Worm (Caenorhabditis elegans) whole organism, L2 larva: ENCODE results near the gene C32B5.18.

ENCODE experiments used
- C34F6.9 ChIP-seq: fragments of 150-350 bp; optimal IDR thresholded peaks from 2 replicates; lab custom pipeline; 2014; ENCODE audit warnings: missing biosample characterization, missing genetic modification characterization
- F13H6.1 ChIP-seq: sonication (generic microtip); optimal IDR thresholded peaks from 2 replicates; lab custom pipeline; 2016; ENCODE audit warnings: missing genetic modification characterization, missing compliant biosample characterization
- R02D3.7 ChIP-seq: fragments of 150-350 bp; optimal IDR thresholded peaks from 2 replicates; lab custom pipeline; 2014; ENCODE audit warnings: missing biosample characterization, missing genetic modification characterization
- Y55F3AM.14 ChIP-seq: fragments of 200-800 bp; sonication (Bioruptor generic); optimal IDR thresholded peaks from 2 replicates; lab custom pipeline; 2018; ENCODE audit warnings: mild to moderate bottlenecking, missing genetic modification characterization, missing compliant biosample characterization
- aly-2 ChIP-seq: fragments of 150-350 bp; optimal IDR thresholded peaks from 2 replicates; lab custom pipeline; 2014; ENCODE audit warnings: missing biosample characterization, missing genetic modification characterization
- ama-1 ChIP-seq: fragments of 150-350 bp; optimal IDR thresholded peaks from 2 replicates; lab custom pipeline; 2018; ENCODE audit warnings: inconsistent platforms
- blmp-1 ChIP-seq: sonication (generic microtip); optimal IDR thresholded peaks from 2 replicates; lab custom pipeline; 2017; ENCODE audit warnings: missing genetic modification characterization, mild to moderate bottlenecking, missing compliant biosample characterization, antibody characterized with exemption, moderate library complexity; ENCODE audit not compliant: insufficient read depth
- ceh-82 ChIP-seq: fragments of 150-350 bp; optimal IDR thresholded peaks from 2 replicates; lab custom pipeline; 2014; ENCODE audit warnings: missing biosample characterization, missing genetic modification characterization
- dmd-4 ChIP-seq: sonication (generic microtip); optimal IDR thresholded peaks from 2 replicates; lab custom pipeline; 2017; ENCODE audit warnings: missing biosample characterization, missing genetic modification characterization
- egl-27 ChIP-seq: sonication (generic microtip); optimal IDR thresholded peaks from 3 replicates; lab custom pipeline; 2017; ENCODE audit warnings: missing biosample characterization, missing genetic modification reagents, missing genetic modification characterization
- elt-3 ChIP-seq: sonication (generic microtip); optimal IDR thresholded peaks from 2 replicates; lab custom pipeline; 2017; ENCODE audit warnings: missing biosample characterization, missing genetic modification characterization
- fos-1 ChIP-seq: fragments of 150-350 bp; optimal IDR thresholded peaks from 2 replicates; lab custom pipeline; 2014; ENCODE audit warnings: missing biosample characterization, missing genetic modification characterization
- gmeb-1 ChIP-seq: fragments of 150-350 bp; optimal IDR thresholded peaks from 2 replicates; lab custom pipeline; 2014; ENCODE audit warnings: missing biosample characterization, missing genetic modification characterization
- lin-11 ChIP-seq: fragments of 150-350 bp; sonication (generic microtip); optimal IDR thresholded peaks from 2 replicates; lab custom pipeline; 2014; ENCODE audit warnings: missing biosample characterization, missing genetic modification characterization, inconsistent platforms, mixed read lengths
- lin-13 ChIP-seq: fragments of 150-350 bp; optimal IDR thresholded peaks from 2 replicates; lab custom pipeline; 2014; ENCODE audit warnings: missing biosample characterization, missing genetic modification reagents, missing genetic modification characterization
- lin-39 ChIP-seq: fragments of 150-350 bp; optimal IDR thresholded peaks from 2 replicates; lab custom pipeline; 2014; ENCODE audit warnings: missing biosample characterization, missing genetic modification reagents, missing genetic modification characterization
- lsy-2 ChIP-seq, 2 experiments: fragments of 150-350 bp in 1 of 2; sonication (generic microtip) in 1 of 2; optimal IDR thresholded peaks; 2 replicates each; lab custom pipeline; 2014 to 2017; ENCODE audit warnings: missing biosample characterization in 2 of 2, missing genetic modification characterization in 2 of 2
- mab-5 ChIP-seq: fragments of 150-350 bp; optimal IDR thresholded peaks from 2 replicates; lab custom pipeline; 2014; ENCODE audit warnings: missing biosample characterization, missing genetic modification characterization
- mdl-1 ChIP-seq, 2 experiments: fragments of 150-350 bp in 1 of 2; sonication (generic microtip) in 1 of 2; optimal IDR thresholded peaks; 2 replicates each; lab custom pipeline; 2017; ENCODE audit warnings: missing biosample characterization in 2 of 2, missing genetic modification characterization in 2 of 2
- nhr-11 ChIP-seq: fragments of 150-350 bp; optimal IDR thresholded peaks from 2 replicates; lab custom pipeline; 2014; ENCODE audit warnings: missing biosample characterization, missing genetic modification characterization
- nhr-12 ChIP-seq: fragments of 150-350 bp; optimal IDR thresholded peaks from 2 replicates; lab custom pipeline; 2014; ENCODE audit warnings: missing biosample characterization, missing genetic modification characterization
- nhr-129 ChIP-seq: fragments of 150-350 bp; optimal IDR thresholded peaks from 2 replicates; lab custom pipeline; 2014; ENCODE audit warnings: missing biosample characterization, missing genetic modification characterization
- nhr-21 ChIP-seq: fragments of 150-350 bp; optimal IDR thresholded peaks from 2 replicates; lab custom pipeline; 2014; ENCODE audit warnings: missing biosample characterization, missing genetic modification characterization
- nhr-23 ChIP-seq: fragments of 150-350 bp; optimal IDR thresholded peaks from 2 replicates; lab custom pipeline; 2014; ENCODE audit warnings: missing biosample characterization, missing genetic modification reagents, missing genetic modification characterization
- nhr-25 ChIP-seq: fragments of 150-350 bp; sonication (generic microtip); optimal IDR thresholded peaks from 3 replicates; lab custom pipeline; 2014; ENCODE audit warnings: missing biosample characterization, missing genetic modification characterization
- nhr-77 ChIP-seq: fragments of 150-350 bp; optimal IDR thresholded peaks from 2 replicates; lab custom pipeline; 2014; ENCODE audit warnings: missing biosample characterization, missing genetic modification characterization
- sem-4 ChIP-seq: fragments of 150-350 bp; optimal IDR thresholded peaks from 2 replicates; lab custom pipeline; 2014; ENCODE audit warnings: missing biosample characterization, missing genetic modification reagents, missing genetic modification characterization
- skn-1 ChIP-seq: sonication (generic microtip); optimal IDR thresholded peaks from 2 replicates; lab custom pipeline; 2017; ENCODE audit warnings: missing biosample characterization, missing genetic modification characterization
- sma-3 ChIP-seq: sonication (generic microtip); optimal IDR thresholded peaks from 2 replicates; lab custom pipeline; 2016; ENCODE audit warnings: missing genetic modification reagents, missing genetic modification characterization, missing compliant biosample characterization
- snpc-4 ChIP-seq: fragments of 150-350 bp; optimal IDR thresholded peaks from 2 replicates; lab custom pipeline; 2014; ENCODE audit warnings: missing biosample characterization, missing genetic modification characterization
- unc-39 ChIP-seq: fragments of 150-350 bp; optimal IDR thresholded peaks from 2 replicates; lab custom pipeline; 2014; ENCODE audit warnings: missing biosample characterization, missing genetic modification characterization
- unc-55 ChIP-seq: fragments of 150-350 bp; sonication (generic microtip); optimal IDR thresholded peaks from 3 replicates; lab custom pipeline; 2014; ENCODE audit warnings: missing biosample characterization, missing genetic modification reagents, missing genetic modification characterization
- unc-62 ChIP-seq: fragments of 150-350 bp; optimal IDR thresholded peaks from 2 replicates; lab custom pipeline; 2014; ENCODE audit warnings: missing biosample characterization, missing genetic modification reagents, missing genetic modification characterization
- zag-1 ChIP-seq: fragments of 150-350 bp; optimal IDR thresholded peaks from 2 replicates; lab custom pipeline; 2014; ENCODE audit warnings: missing biosample characterization, missing genetic modification characterization
- ztf-11 ChIP-seq: sonication (generic microtip); optimal IDR thresholded peaks from 2 replicates; lab custom pipeline; 2017; ENCODE audit warnings: missing biosample characterization, missing genetic modification characterization
- ztf-4 ChIP-seq: fragments of 150-350 bp; optimal IDR thresholded peaks from 2 replicates; lab custom pipeline; 2014; ENCODE audit warnings: missing biosample characterization, missing genetic modification characterization

The C32B5.18 gene

DNA sequence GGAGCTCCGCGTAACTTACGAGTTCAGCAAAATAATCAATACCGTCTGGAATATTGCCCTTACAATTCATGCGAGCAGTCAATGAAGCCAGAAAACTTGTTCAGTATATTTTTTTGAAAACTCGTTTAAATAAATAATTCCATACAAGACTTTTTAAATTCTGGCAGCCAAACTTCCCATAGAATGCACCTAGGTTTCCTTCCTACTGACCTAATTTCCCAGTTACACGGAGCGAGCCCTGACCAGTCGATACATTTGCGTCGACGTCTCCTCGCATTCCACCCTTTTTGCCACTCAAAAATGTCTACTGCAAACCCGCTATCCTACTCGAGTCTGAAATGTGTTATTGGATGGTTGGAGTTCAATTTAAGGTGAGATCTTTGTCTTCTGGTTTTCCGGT is 43.0 kb upstream of the C32B5.18 start, which contains the start of gene fbxc-30:
Gene fbxc-30 (plus strand): TSS at position 301 of the 400 bp plus-strand sequence.
- TF ChIP-seq nhr-23 (no peak), lin-13 (no peak), egl-27 (tag; lab: Kevin White, UChicago) (no peak), elt-3 (tag; lab: Kevin White, UChicago) (no peak), unc-55 (no peak), ceh-82 (tag; lab: Kevin White, UChicago) (no peak), ama-1 (no peak), snpc-4 (tag; lab: Kevin White, UChicago) (no peak), nhr-25 (tag; lab: Kevin White, UChicago) (no peak), F13H6.1 (tag; lab: Kevin White, UChicago) (no peak), aly-2 (tag; lab: Kevin White, UChicago) (no peak), blmp-1 (tag; lab: Kevin White, UChicago) (no peak), unc-39 (no peak), sma-3 (GFP tag; lab: Kevin White, UChicago) (no peak), ztf-4 (no peak)

ce11 chrII:920326-920725 is 40.0 kb upstream of the C32B5.18 start:
- no peak for TF ChIP-seq ztf-4
- TF ChIP-seq sem-4: no peak
- TF ChIP-seq nhr-77 (tag; lab: Kevin White, UChicago): no peak
- no peak for TF ChIP-seq C34F6.9 (tag; lab: Kevin White, UChicago)
- no peak for TF ChIP-seq aly-2 (tag; lab: Kevin White, UChicago)
- TF ChIP-seq dmd-4: no peak
- TF ChIP-seq nhr-25 (tag; lab: Kevin White, UChicago): no peak
- no peak for TF ChIP-seq nhr-21 (tag; lab: Kevin White, UChicago)
- no peak for TF ChIP-seq ztf-11 (tag; lab: Kevin White, UChicago)
- TF ChIP-seq lsy-2 (tag; optimal IDR thresholded peaks at IDR 0.05; lab: Kevin White, UChicago): no peak
- TF ChIP-seq nhr-12 (tag; lab: Kevin White, UChicago): no peak
- no peak for TF ChIP-seq egl-27 (tag; lab: Kevin White, UChicago)
- no peak for TF ChIP-seq mab-5 (tag; lab: Kevin White, UChicago)
- no peak for TF ChIP-seq elt-3 (tag; lab: Kevin White, UChicago)
- no peak for TF ChIP-seq blmp-1 (tag; lab: Kevin White, UChicago)
- no peak for TF ChIP-seq lin-39
- no peak for TF ChIP-seq R02D3.7 (tag; lab: Kevin White, UChicago)
- no peak for TF ChIP-seq unc-62 (GFP tag; lab: Kevin White, UChicago)
- TF ChIP-seq lin-13: no peak
- no peak for TF ChIP-seq lin-11 (tag; lab: Kevin White, UChicago)

DNA sequence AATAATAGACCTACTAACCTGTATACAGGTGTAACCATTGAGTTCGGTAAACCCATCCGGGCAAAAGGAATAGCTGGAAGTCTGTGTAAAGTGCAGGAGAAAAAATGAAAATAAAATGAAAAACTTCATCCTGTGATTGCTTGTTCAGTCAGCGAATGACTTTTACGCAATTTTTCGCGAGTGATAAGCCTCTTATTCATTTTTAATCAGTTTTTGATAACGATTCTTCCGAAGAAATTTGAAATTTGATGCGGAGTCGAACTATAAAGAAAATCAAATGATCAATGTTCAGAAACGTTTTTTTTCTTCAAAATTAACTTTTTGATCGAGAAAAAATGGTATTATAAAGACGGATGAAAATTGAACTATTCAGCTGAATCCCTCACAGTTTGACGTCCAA is 37.5 kb upstream of the C32B5.18 start:
- TF ChIP-seq fos-1 (tag; lab: Kevin White, UChicago): peak; percentile 84
- TF ChIP-seq lin-13: no peak

DNA sequence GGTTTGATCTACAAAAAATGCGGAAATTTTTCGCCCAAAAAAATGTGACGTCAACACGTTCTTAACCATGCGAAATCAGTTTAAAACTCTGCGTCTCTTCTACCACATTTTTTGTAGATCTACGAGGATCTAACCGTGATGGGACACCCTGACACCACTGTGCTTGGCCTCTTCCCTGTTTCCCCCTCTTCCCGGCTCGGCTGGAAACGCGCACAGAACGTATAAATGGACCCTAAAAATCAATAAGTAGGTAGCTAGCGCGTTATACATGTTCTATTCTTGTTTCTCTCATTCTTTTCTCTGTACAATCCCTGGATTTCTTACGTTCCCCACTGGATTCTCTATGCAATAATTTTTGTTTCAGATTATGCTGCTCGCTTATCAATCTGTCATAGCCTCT is 36.8 kb upstream of the C32B5.18 start, which contains the start of gene fbxc-28:
Gene fbxc-28 (plus strand): TSS at position 301 of the 400 bp plus-strand sequence.
- no peak for TF ChIP-seq snpc-4 (tag; lab: Kevin White, UChicago)
- TF ChIP-seq C34F6.9 (tag; lab: Kevin White, UChicago): no peak
- TF ChIP-seq F13H6.1 (tag; lab: Kevin White, UChicago): no peak
- TF ChIP-seq skn-1 (tag; lab: Kevin White, UChicago): no peak
- TF ChIP-seq mdl-1 (tag; optimal IDR thresholded peaks at IDR 0.05; lab: Kevin White, UChicago): no peak
- no peak for TF ChIP-seq gmeb-1 (tag; lab: Kevin White, UChicago)
- no peak for TF ChIP-seq aly-2 (tag; lab: Kevin White, UChicago)
- no peak for TF ChIP-seq nhr-129 (tag; lab: Kevin White, UChicago)
- no peak for TF ChIP-seq ceh-82 (tag; lab: Kevin White, UChicago)
- TF ChIP-seq Y55F3AM.14: no peak
- no peak for TF ChIP-seq nhr-11
- no peak for TF ChIP-seq lin-13
- no peak for TF ChIP-seq egl-27 (tag; lab: Kevin White, UChicago)
- no peak for TF ChIP-seq lsy-2 (tag; optimal IDR thresholded peaks at IDR 0.05; lab: Kevin White, UChicago)
- TF ChIP-seq zag-1 (tag; lab: Kevin White, UChicago): no peak
- TF ChIP-seq, all 48 proteins: peak for 0
